Worm (Caenorhabditis elegans): Measurements from ENCODE around the gene C39D10.2.

The C39D10.2 gene

ce11 chrX:7886200-7886599 is 2.8 kb upstream of the C39D10.2 start:
- TF ChIP-seq ceh-16 (tag; optimal IDR thresholded peaks at IDR 0.05) (no peak), lsy-12 (tag; optimal IDR thresholded peaks at IDR 0.05) (no peak), egl-27 (tag; optimal IDR thresholded peaks at IDR 0.05) (no peak), fkh-2 (tag; optimal IDR thresholded peaks at IDR 0.05) (no peak), jun-1 (tag; optimal IDR thresholded peaks at IDR 0.05) (no peak), pha-4 (tag; optimal IDR thresholded peaks at IDR 0.05) (no peak), unc-39 (tag; optimal IDR thresholded peaks at IDR 0.05) (no peak)

- TF ChIP-seq ZK546.5 (tag; optimal IDR thresholded peaks at IDR 0.05): no peak
- TF ChIP-seq pqm-1 (tag; optimal IDR thresholded peaks at IDR 0.05): no peak
- no peak for TF ChIP-seq nfya-1 (tag; optimal IDR thresholded peaks at IDR 0.05; ENCODE audit: insufficient read depth)
- TF ChIP-seq nhr-23 (tag; optimal IDR thresholded peaks at IDR 0.05): no peak
Observed at ce11 chrX:7892296-7892695, 3.3 kb downstream of the C39D10.2 start, which contains the start of gene C39D10.5. C39D10.5 (minus strand) TSS chrX:7892396.

- TF ChIP-seq jun-1 (tag; optimal IDR thresholded peaks at IDR 0.05): no peak
- TF ChIP-seq ceh-16 (tag; optimal IDR thresholded peaks at IDR 0.05): no peak
- no peak for TF ChIP-seq nhr-77 (tag; optimal IDR thresholded peaks at IDR 0.05)
- no peak for TF ChIP-seq eor-1 (tag; optimal IDR thresholded peaks at IDR 0.05)
- no peak for TF ChIP-seq egl-5 (tag; optimal IDR thresholded peaks at IDR 0.05)
- TF ChIP-seq nhr-12 (tag; optimal IDR thresholded peaks at IDR 0.05): no peak
- TF ChIP-seq skn-1 (tag; optimal IDR thresholded peaks at IDR 0.05): no peak
- no peak for TF ChIP-seq ztf-11 (tag; optimal IDR thresholded peaks at IDR 0.05)
- no peak for TF ChIP-seq aly-2 (tag; optimal IDR thresholded peaks at IDR 0.05)
- no peak for TF ChIP-seq ama-1 (optimal IDR thresholded peaks at IDR 0.05)
- no peak for TF ChIP-seq nhr-23 (tag; optimal IDR thresholded peaks at IDR 0.05)
Observed at ce11 chrX:7897690-7898089, 8.7 kb downstream of the C39D10.2 start, which contains the start of gene latd-1. latd-1 (minus strand) TSS chrX:7897790.

ce11 chrX:7898131-7898530 is 9.1 kb downstream of the C39D10.2 start:
- TF ChIP-seq ceh-9 (tag; optimal IDR thresholded peaks at IDR 0.05): no peak
- no peak for TF ChIP-seq tbx-2 (tag; optimal IDR thresholded peaks at IDR 0.05)
- TF ChIP-seq unc-62 (GFP tag; optimal IDR thresholded peaks at IDR 0.05): no peak
- TF ChIP-seq nhr-43 (tag; optimal IDR thresholded peaks at IDR 0.05; ENCODE audit: poor library complexity, severe bottlenecking): peak; percentile 19
- TF ChIP-seq mdl-1 (tag; optimal IDR thresholded peaks at IDR 0.05): no peak
- TF ChIP-seq nhr-28 (tag; optimal IDR thresholded peaks at IDR 0.05): no peak
- TF ChIP-seq lsy-12 (tag; optimal IDR thresholded peaks at IDR 0.05): peak; percentile 23

- no peak for TF ChIP-seq nhr-23 (tag; optimal IDR thresholded peaks at IDR 0.05)
- TF ChIP-seq elt-2 (tag; optimal IDR thresholded peaks at IDR 0.05): no peak
- no peak for TF ChIP-seq jun-1 (tag; optimal IDR thresholded peaks at IDR 0.05)
- no peak for TF ChIP-seq hmg-11 (tag; optimal IDR thresholded peaks at IDR 0.05)
- no peak for TF ChIP-seq lin-39 (tag; optimal IDR thresholded peaks at IDR 0.05)
- TF ChIP-seq nhr-237 (tag; optimal IDR thresholded peaks at IDR 0.05): no peak
- no peak for TF ChIP-seq mml-1 (tag; optimal IDR thresholded peaks at IDR 0.05)
- no peak for TF ChIP-seq ama-1 (optimal IDR thresholded peaks at IDR 0.05)
- TF ChIP-seq ceh-28 (tag; optimal IDR thresholded peaks at IDR 0.05): no peak
- no peak for TF ChIP-seq lsy-12 (tag; optimal IDR thresholded peaks at IDR 0.05)
- no peak for TF ChIP-seq tbx-2 (tag; optimal IDR thresholded peaks at IDR 0.05)
- no peak for TF ChIP-seq aly-2 (tag; optimal IDR thresholded peaks at IDR 0.05)
- no peak for TF ChIP-seq sea-2 (GFP tag; optimal IDR thresholded peaks at IDR 0.05)
- TF ChIP-seq ztf-11 (tag; optimal IDR thresholded peaks at IDR 0.05): no peak
- TF ChIP-seq nhr-77 (tag; optimal IDR thresholded peaks at IDR 0.05): no peak
- TF ChIP-seq unc-39 (tag; optimal IDR thresholded peaks at IDR 0.05): no peak
- TF ChIP-seq fos-1 (tag; optimal IDR thresholded peaks at IDR 0.05): no peak
- TF ChIP-seq nhr-76 (tag; optimal IDR thresholded peaks at IDR 0.05): no peak
- TF ChIP-seq pqm-1 (tag; optimal IDR thresholded peaks at IDR 0.05): no peak
- TF ChIP-seq nhr-67 (tag; optimal IDR thresholded peaks at IDR 0.05): no peak
Observed at ce11 chrX:7900180-7900579, 11.2 kb downstream of the C39D10.2 start.
